Worm (Caenorhabditis elegans) whole organism, L3 larva: ENCODE measurements around the gene F38E1.6.

Source experiments
- ceh-28 ChIP-seq: fragments of 150-350 bp; optimal IDR thresholded peaks from 2 replicates; lab custom pipeline; 2014; ENCODE audit warnings: missing biosample characterization, missing genetic modification reagents, missing genetic modification characterization
- egl-27 ChIP-seq: sonication (generic microtip); optimal IDR thresholded peaks from 4 replicates; lab custom pipeline; 2017; ENCODE audit warnings: missing biosample characterization, missing genetic modification reagents, missing genetic modification characterization
- mdl-1 ChIP-seq: fragments of 150-350 bp; optimal IDR thresholded peaks from 2 replicates; lab custom pipeline; 2014; ENCODE audit warnings: missing biosample characterization, missing genetic modification characterization
- nhr-11 ChIP-seq: fragments of 150-350 bp; optimal IDR thresholded peaks from 2 replicates; lab custom pipeline; 2014; ENCODE audit warnings: missing biosample characterization, missing genetic modification characterization
- snpc-4 ChIP-seq: fragments of 150-350 bp; optimal IDR thresholded peaks from 2 replicates; lab custom pipeline; 2014; ENCODE audit warnings: missing biosample characterization, missing genetic modification characterization
- zag-1 ChIP-seq: fragments of 150-350 bp; optimal IDR thresholded peaks from 2 replicates; lab custom pipeline; 2014; ENCODE audit warnings: missing biosample characterization, missing genetic modification characterization

ce11 chrV:8345436-8345835 is 14.5 kb upstream of the F38E1.6 start, which contains the start of gene C08D8.1:
- TF ChIP-seq ceh-28 (tag; lab: Kevin White, UChicago) (no peak), zag-1 (no peak), mdl-1 (tag; lab: Kevin White, UChicago) (no peak), snpc-4 (tag; lab: Kevin White, UChicago) (no peak), nhr-11 (tag; lab: Kevin White, UChicago) (no peak), egl-27 (tag; lab: Kevin White, UChicago) (no peak)
